Worm (Caenorhabditis elegans) whole organism, L2 larva: Measurements from ENCODE around the gene Y50E8A.12.

Experiments
- ama-1 ChIP-seq: fragments of 150-350 bp; optimal IDR thresholded peaks from 2 replicates; lab custom pipeline; 2018; ENCODE audit warnings: inconsistent platforms
- blmp-1 ChIP-seq: sonication (generic microtip); optimal IDR thresholded peaks from 2 replicates; lab custom pipeline; 2017; ENCODE audit warnings: missing genetic modification characterization, mild to moderate bottlenecking, missing compliant biosample characterization, antibody characterized with exemption, moderate library complexity; ENCODE audit not compliant: insufficient read depth
- ceh-82 ChIP-seq: fragments of 150-350 bp; optimal IDR thresholded peaks from 2 replicates; lab custom pipeline; 2014; ENCODE audit warnings: missing biosample characterization, missing genetic modification characterization
- dmd-4 ChIP-seq: sonication (generic microtip); optimal IDR thresholded peaks from 2 replicates; lab custom pipeline; 2017; ENCODE audit warnings: missing biosample characterization, missing genetic modification characterization
- lin-13 ChIP-seq: fragments of 150-350 bp; optimal IDR thresholded peaks from 2 replicates; lab custom pipeline; 2014; ENCODE audit warnings: missing biosample characterization, missing genetic modification reagents, missing genetic modification characterization
- lsy-2 ChIP-seq, 2 experiments: fragments of 150-350 bp in 1 of 2; sonication (generic microtip) in 1 of 2; optimal IDR thresholded peaks; 2 replicates each; lab custom pipeline; 2014 to 2017; ENCODE audit warnings: missing biosample characterization in 2 of 2, missing genetic modification characterization in 2 of 2
- mab-5 ChIP-seq: fragments of 150-350 bp; optimal IDR thresholded peaks from 2 replicates; lab custom pipeline; 2014; ENCODE audit warnings: missing biosample characterization, missing genetic modification characterization
- mdl-1 ChIP-seq, 2 experiments: fragments of 150-350 bp in 1 of 2; sonication (generic microtip) in 1 of 2; optimal IDR thresholded peaks; 2 replicates each; lab custom pipeline; 2017; ENCODE audit warnings: missing biosample characterization in 2 of 2, missing genetic modification characterization in 2 of 2
- nhr-12 ChIP-seq: fragments of 150-350 bp; optimal IDR thresholded peaks from 2 replicates; lab custom pipeline; 2014; ENCODE audit warnings: missing biosample characterization, missing genetic modification characterization

ce11 chrV:14832121-14832788 is 48.2 kb upstream of the Y50E8A.12 start:
- TF ChIP-seq ceh-82 (tag; lab: Kevin White, UChicago), result no peak
- TF ChIP-seq blmp-1 (tag; lab: Kevin White, UChicago), result no peak
- TF ChIP-seq lsy-2 (tag; optimal IDR thresholded peaks at IDR 0.05; lab: Kevin White, UChicago), result no peak
- TF ChIP-seq mab-5, result no peak
- TF ChIP-seq nhr-12 (tag; lab: Kevin White, UChicago), result no peak
- no peak for TF ChIP-seq lin-13 (GFP tag; lab: Kevin White, UChicago)
- TF ChIP-seq mdl-1 (tag; optimal IDR thresholded peaks at IDR 0.05; lab: Kevin White, UChicago), result no peak
- no peak for TF ChIP-seq ama-1
- no peak for TF ChIP-seq dmd-4 (tag; lab: Kevin White, UChicago)
